Fruit fly (Drosophila melanogaster) whole organism, prepupa: ENCODE measurements around the gene Faa.

Experiments used
- Blimp-1 ChIP-seq: fragments of 200-800 bp; sonication (Bioruptor generic); optimal IDR thresholded peaks from 3 replicates; lab custom pipeline; 2017; ENCODE audit warnings: missing biosample characterization, missing genetic modification characterization, mild to moderate bottlenecking, moderate library complexity, missing genetic modification reagents
- CG11294 ChIP-seq: fragments of 200-800 bp; sonication (Bioruptor generic); IDR thresholded peaks from 2 replicates; pipeline ENCODE4 v1.3.6; 2022; ENCODE audit warnings: missing biosample characterization, missing genetic modification characterization
- CG15336 ChIP-seq: fragments of 200-800 bp; sonication (Bioruptor generic); IDR thresholded peaks from 2 replicates; pipeline ENCODE4 v1.3.6; 2022; ENCODE audit warnings: missing biosample characterization, missing genetic modification characterization
- CG1621 ChIP-seq: fragments of 200-800 bp; sonication (Bioruptor generic); optimal IDR thresholded peaks from 3 replicates; lab custom pipeline; 2018; ENCODE audit warnings: missing biosample characterization, mild to moderate bottlenecking, missing genetic modification characterization
- CG16779 ChIP-seq: fragments of 200-800 bp; sonication (Bioruptor generic); optimal IDR thresholded peaks from 3 replicates; lab custom pipeline; 2017; ENCODE audit warnings: missing biosample characterization, mild to moderate bottlenecking, missing genetic modification characterization
- CG3032 ChIP-seq: fragments of 200-800 bp; optimal IDR thresholded peaks from 2 replicates; lab custom pipeline; 2019; ENCODE audit warnings: missing biosample characterization, mild to moderate bottlenecking, missing genetic modification characterization, moderate library complexity
- CG31627 ChIP-seq: fragments of 200-800 bp; sonication (Bioruptor generic); optimal IDR thresholded peaks from 3 replicates; lab custom pipeline; 2016; ENCODE audit warnings: missing biosample characterization, missing genetic modification characterization
- CG32006 ChIP-seq: fragments of 200-800 bp; sonication (Bioruptor generic); optimal IDR thresholded peaks from 3 replicates; lab custom pipeline; 2017; ENCODE audit warnings: missing biosample characterization, mild to moderate bottlenecking, missing genetic modification characterization
- CG3919 ChIP-seq: fragments of 200-800 bp; sonication (Bioruptor generic); optimal IDR thresholded peaks from 3 replicates; lab custom pipeline; 2016; ENCODE audit warnings: missing biosample characterization, missing genetic modification characterization
- CG4318 ChIP-seq: fragments of 200-800 bp; sonication (Bioruptor generic); optimal IDR thresholded peaks from 3 replicates; lab custom pipeline; 2017; ENCODE audit warnings: missing biosample characterization, mild to moderate bottlenecking, missing genetic modification characterization
- CG6163 ChIP-seq: fragments of 200-800 bp; sonication (Bioruptor generic); IDR thresholded peaks from 3 replicates; pipeline ENCODE4 v1.3.6; 2022; ENCODE audit warnings: missing biosample characterization, missing genetic modification characterization
- CG6276 ChIP-seq: fragments of 200-800 bp; sonication (Bioruptor generic); optimal IDR thresholded peaks from 2 replicates; lab custom pipeline; 2017; ENCODE audit warnings: missing biosample characterization, mild to moderate bottlenecking, missing genetic modification characterization
- CG6792 ChIP-seq: fragments of 200-800 bp; sonication (Bioruptor generic); optimal IDR thresholded peaks from 3 replicates; lab custom pipeline; 2016; ENCODE audit warnings: missing biosample characterization, missing genetic modification characterization
- CG6854 ChIP-seq: fragments of 200-800 bp; sonication (Bioruptor generic); optimal IDR thresholded peaks from 2 replicates; lab custom pipeline; 2017; ENCODE audit warnings: missing biosample characterization, mild to moderate bottlenecking, missing genetic modification characterization
- CG7368 ChIP-seq: fragments of 200-800 bp; sonication (Bioruptor generic); optimal IDR thresholded peaks from 3 replicates; lab custom pipeline; 2016; ENCODE audit warnings: missing biosample characterization, missing genetic modification characterization
- CG8119 ChIP-seq: fragments of 200-800 bp; sonication (Bioruptor generic); IDR thresholded peaks from 3 replicates; pipeline ENCODE4 v1.3.6; 2022; ENCODE audit warnings: missing biosample characterization, missing genetic modification characterization
- CG8319 ChIP-seq: fragments of 200-800 bp; sonication (Bioruptor generic); optimal IDR thresholded peaks from 3 replicates; lab custom pipeline; 2016; ENCODE audit warnings: missing biosample characterization, missing genetic modification characterization
- CG8632 ChIP-seq: fragments of 200-800 bp; sonication (Bioruptor generic); optimal IDR thresholded peaks from 3 replicates; lab custom pipeline; 2016; ENCODE audit warnings: missing biosample characterization, missing genetic modification characterization
- CG9139 ChIP-seq: fragments of 200-800 bp; sonication (Bioruptor generic); optimal IDR thresholded peaks from 3 replicates; lab custom pipeline; 2017; ENCODE audit warnings: missing biosample characterization, mild to moderate bottlenecking, missing genetic modification characterization
- Eip75B ChIP-seq: fragments of 200-800 bp; sonication (Bioruptor generic); optimal IDR thresholded peaks from 3 replicates; lab custom pipeline; 2016; ENCODE audit warnings: missing biosample characterization, missing genetic modification characterization
- Eip78C ChIP-seq: fragments of 200-800 bp; sonication (Bioruptor generic); peaks from one replicate; lab custom pipeline; 2016; ENCODE audit warnings: missing biosample characterization, missing genetic modification characterization
- Eip93F ChIP-seq: fragments of 200-800 bp; sonication (Bioruptor generic); optimal IDR thresholded peaks from 2 replicates; lab custom pipeline; 2016; ENCODE audit warnings: missing biosample characterization, mild to moderate bottlenecking, missing genetic modification characterization
- Ets21C ChIP-seq: fragments of 200-800 bp; sonication (Bioruptor generic); optimal IDR thresholded peaks from 3 replicates; lab custom pipeline; 2016; ENCODE audit warnings: missing biosample characterization, missing genetic modification characterization
- Gug ChIP-seq: fragments of 200-800 bp; sonication (Bioruptor generic); IDR thresholded peaks from 2 replicates; pipeline ENCODE4 v1.3.6; 2022; ENCODE audit warnings: missing biosample characterization, missing genetic modification characterization
- Hr38 ChIP-seq: sonication (Bioruptor generic); optimal IDR thresholded peaks from 2 replicates; lab custom pipeline; 2016; ENCODE audit warnings: missing biosample characterization, missing genetic modification characterization
- Hr39 ChIP-seq: fragments of 200-800 bp; sonication (Bioruptor generic); optimal IDR thresholded peaks from 2 replicates; lab custom pipeline; 2016; ENCODE audit warnings: missing biosample characterization, missing genetic modification characterization
- Hr4 ChIP-seq: fragments of 200-800 bp; sonication (Bioruptor generic); optimal IDR thresholded peaks from 3 replicates; lab custom pipeline; 2016; ENCODE audit warnings: missing biosample characterization, missing genetic modification characterization
- Lpt ChIP-seq: fragments of 200-800 bp; sonication (Bioruptor generic); optimal IDR thresholded peaks from 3 replicates; lab custom pipeline; 2016; ENCODE audit warnings: missing biosample characterization, missing genetic modification characterization
- Met ChIP-seq: fragments of 200-800 bp; sonication (Bioruptor generic); optimal IDR thresholded peaks from 3 replicates; lab custom pipeline; 2016; ENCODE audit warnings: missing biosample characterization, missing genetic modification characterization
- OdsH ChIP-seq: fragments of 200-800 bp; sonication (Bioruptor generic); optimal IDR thresholded peaks from 3 replicates; lab custom pipeline; 2016; ENCODE audit warnings: missing biosample characterization, missing genetic modification characterization
- Smox ChIP-seq: fragments of 200-800 bp; sonication (Bioruptor generic); optimal IDR thresholded peaks from 3 replicates; lab custom pipeline; 2016; ENCODE audit warnings: missing biosample characterization, missing genetic modification characterization
- Sox102F ChIP-seq: fragments of 200-800 bp; sonication (Bioruptor generic); optimal IDR thresholded peaks from 2 replicates; lab custom pipeline; 2016; ENCODE audit warnings: missing biosample characterization, mild to moderate bottlenecking, missing genetic modification characterization
- Sox14 ChIP-seq: fragments of 200-800 bp; sonication (Bioruptor generic); optimal IDR thresholded peaks from 3 replicates; lab custom pipeline; 2016; ENCODE audit warnings: missing biosample characterization, missing genetic modification characterization
- Sox15 ChIP-seq: fragments of 200-800 bp; sonication (Bioruptor generic); optimal IDR thresholded peaks from 3 replicates; lab custom pipeline; 2016; ENCODE audit warnings: missing biosample characterization, missing genetic modification characterization
- achi ChIP-seq: fragments of 200-800 bp; sonication (Bioruptor generic); optimal IDR thresholded peaks from 3 replicates; lab custom pipeline; 2016; ENCODE audit warnings: missing biosample characterization, missing genetic modification characterization
- acj6 ChIP-seq: fragments of 200-800 bp; sonication (Bioruptor generic); optimal IDR thresholded peaks from 3 replicates; lab custom pipeline; 2016; ENCODE audit warnings: missing biosample characterization, missing genetic modification characterization
- cyc ChIP-seq: fragments of 200-800 bp; sonication (Bioruptor generic); optimal IDR thresholded peaks from 3 replicates; lab custom pipeline; 2016; ENCODE audit warnings: missing biosample characterization, missing genetic modification characterization
- eg ChIP-seq: fragments of 200-800 bp; sonication (Bioruptor generic); IDR thresholded peaks from 3 replicates; pipeline ENCODE4 v1.3.6; 2022; ENCODE audit warnings: missing biosample characterization, missing genetic modification characterization
- esn ChIP-seq: fragments of 200-800 bp; sonication (Bioruptor generic); optimal IDR thresholded peaks from 2 replicates; lab custom pipeline; 2016; ENCODE audit warnings: missing biosample characterization, mild to moderate bottlenecking, missing genetic modification characterization, moderate library complexity
- fd85E ChIP-seq: fragments of 200-800 bp; sonication (Bioruptor generic); optimal IDR thresholded peaks from 3 replicates; lab custom pipeline; 2016; ENCODE audit warnings: missing biosample characterization, missing genetic modification characterization
- fkh ChIP-seq: fragments of 200-800 bp; sonication (Bioruptor generic); optimal IDR thresholded peaks from 3 replicates; lab custom pipeline; 2017; ENCODE audit warnings: missing biosample characterization, mild to moderate bottlenecking, missing genetic modification characterization, moderate library complexity
- lz ChIP-seq: fragments of 200-800 bp; sonication (Bioruptor generic); optimal IDR thresholded peaks from 3 replicates; lab custom pipeline; 2016; ENCODE audit warnings: missing biosample characterization, missing genetic modification characterization
- net ChIP-seq: fragments of 200-800 bp; sonication (Bioruptor generic); optimal IDR thresholded peaks from 3 replicates; lab custom pipeline; 2016; ENCODE audit warnings: missing biosample characterization, missing genetic modification characterization
- salr ChIP-seq, 2 experiments: fragments of 200-800 bp; sonication (Bioruptor generic); optimal IDR thresholded peaks; 3 replicates each; lab custom pipeline; 2016 to 2018; ENCODE audit warnings: missing biosample characterization in 2 of 2, missing genetic modification characterization in 2 of 2, mild to moderate bottlenecking in 1 of 2
- spab ChIP-seq: fragments of 200-800 bp; sonication (Bioruptor generic); optimal IDR thresholded peaks from 2 replicates; lab custom pipeline; 2017; ENCODE audit warnings: missing biosample characterization, mild to moderate bottlenecking, missing genetic modification characterization, missing genetic modification reagents
- ss ChIP-seq, 2 experiments: fragments of 200-800 bp; sonication (Bioruptor generic); optimal IDR thresholded peaks; 2 replicates in 1 of 2; 3 replicates in 1 of 2; lab custom pipeline; 2017 to 2018; ENCODE audit warnings: mild to moderate bottlenecking in 2 of 2, missing biosample characterization in 2 of 2, missing genetic modification characterization in 2 of 2, moderate library complexity in 1 of 2
- svp ChIP-seq: fragments of 200-800 bp; sonication (Bioruptor generic); peaks from one replicate; lab custom pipeline; 2016; ENCODE audit warnings: missing biosample characterization, missing genetic modification characterization
- topi ChIP-seq: fragments of 200-800 bp; sonication (Bioruptor generic); optimal IDR thresholded peaks from 3 replicates; lab custom pipeline; 2016; ENCODE audit warnings: missing biosample characterization, missing genetic modification characterization
- vri ChIP-seq: fragments of 200-800 bp; sonication (Bioruptor generic); optimal IDR thresholded peaks from 3 replicates; lab custom pipeline; 2016; ENCODE audit warnings: missing biosample characterization, mild to moderate bottlenecking, missing genetic modification characterization

The Faa gene

DNA sequence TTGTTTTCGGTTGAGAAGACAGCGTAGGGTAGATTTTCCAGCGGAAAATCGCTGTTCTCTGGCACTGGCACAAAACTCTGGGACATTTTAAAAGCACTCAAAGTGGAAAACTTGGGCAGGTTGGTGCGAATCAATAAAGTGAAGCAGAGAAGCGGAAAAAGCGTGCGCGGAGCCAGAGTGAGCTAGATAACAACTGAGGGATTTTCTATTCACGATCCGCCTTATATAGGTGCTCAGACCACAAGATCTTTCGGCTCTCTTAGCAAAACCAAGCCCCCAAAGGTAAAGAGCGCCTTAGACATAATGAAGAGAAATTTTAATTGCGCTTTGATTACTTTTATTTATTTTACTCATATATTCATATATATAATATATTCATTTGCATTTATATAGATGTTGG lies at the start of gene Faa:
Faa (minus strand) TSS at position 200 of the 400 bp plus-strand sequence.
- TF ChIP-seq CG3032 (tag; lab: Kevin White, UChicago) (no peak), eg (GFP tag; lab: Robert Waterston, UW) (peak; percentile 22; the same call in 1 of the 3 replicates), svp (GFP tag; lab: Kevin White, UChicago) (peak; percentile 42), Sox15 (no peak), salr (GFP tag; optimal IDR thresholded peaks at IDR 0.05; lab: Kevin White, UChicago) (no peak), CG9139 (GFP tag; lab: Kevin White, UChicago) (no peak), CG15336 (0 out of 2 replicates have a peak, but pooled peaks have one; percentile 11)

- TF ChIP-seq spab (GFP tag; lab: Kevin White, UChicago) (no peak), lz (GFP tag; lab: Kevin White, UChicago) (peak; percentile 50), Ets21C (GFP tag; lab: Kevin White, UChicago) (no peak), salr (GFP tag; optimal IDR thresholded peaks at IDR 0.05; lab: Kevin White, UChicago) (no peak), CG8319 (GFP tag; lab: Kevin White, UChicago) (no peak), CG32006 (GFP tag; lab: Kevin White, UChicago) (no peak), cyc (no peak), CG15336 (no peak), Sox102F (GFP tag; lab: Kevin White, UChicago) (peak; percentile 61), Hr4 (peak; percentile 21), acj6 (GFP tag; lab: Kevin White, UChicago) (no peak), CG7368 (GFP tag; lab: Kevin White, UChicago) (peak; percentile 21), CG8119 (GFP tag; lab: Robert Waterston, UW) (0 out of 3 replicates have a peak, but pooled peaks have one; percentile 30), Smox (GFP tag; lab: Kevin White, UChicago) (no peak), Sox15 (no peak), CG4318 (GFP tag; lab: Kevin White, UChicago) (no peak), OdsH (GFP tag; lab: Kevin White, UChicago) (no peak), CG16779 (tag; lab: Kevin White, UChicago) (peak; percentile 54), CG1621 (tag; lab: Kevin White, UChicago) (no peak), svp (GFP tag; lab: Kevin White, UChicago) (peak; percentile 86), CG6792 (GFP tag; lab: Kevin White, UChicago) (peak; percentile 47), Gug (GFP tag; lab: Robert Waterston, UW) (no peak), CG3032 (tag; lab: Kevin White, UChicago) (peak; percentile 27), CG6163 (GFP tag; lab: Robert Waterston, UW) (0 out of 3 replicates have a peak, but pooled peaks have one; percentile 43), esn (GFP tag; lab: Kevin White, UChicago) (peak; percentile 54), Hr39 (GFP tag; lab: Kevin White, UChicago) (no peak), fkh (GFP tag; lab: Kevin White, UChicago) (peak; percentile 1), Eip78C (GFP tag; lab: Kevin White, UChicago) (peak; percentile 68), Met (GFP tag; lab: Kevin White, UChicago) (no peak), Lpt (GFP tag; lab: Kevin White, UChicago) (peak; percentile 45), Hr38 (no peak), net (GFP tag; lab: Kevin White, UChicago) (no peak), Eip75B (peak; percentile 35), achi (no peak), CG3919 (GFP tag; lab: Kevin White, UChicago) (no peak), vri (GFP tag; lab: Kevin White, UChicago) (peak; percentile 98), topi (GFP tag; lab: Kevin White, UChicago) (peak; percentile 45), CG6276 (GFP tag; lab: Kevin White, UChicago) (no peak), CG31627 (GFP tag; lab: Kevin White, UChicago) (no peak), ss (GFP tag; optimal IDR thresholded peaks at IDR 0.05; lab: Kevin White, UChicago) (no peak), eg (GFP tag; lab: Robert Waterston, UW) (peak; percentile 64; the same call in 2 of the 3 replicates), CG6854 (GFP tag; lab: Kevin White, UChicago) (peak; percentile 76), Blimp-1 (GFP tag; lab: Kevin White, UChicago) (no peak), fd85E (no peak), CG11294 (GFP tag; lab: Robert Waterston, UW) (0 out of 2 replicates have a peak, but pooled peaks have one; percentile 13), CG8632 (GFP tag; lab: Kevin White, UChicago) (no peak), Sox14 (no peak), Eip93F (no peak)
Measured at dm6 chr3L:4122185-4122767, 48.5 kb upstream of the Faa start, which contains the start of gene Chd64. Gene Chd64 (minus strand): TSS chr3L:4122388.
